Worm (Caenorhabditis elegans): ENCODE data around the gene Y32F6B.9.
"Not testable (repeated sequence)": the region's sequence is repeated elsewhere in the genome, so short reads cannot be mapped to it uniquely, and the experiment has no call there.

ce11 chrV:10456801-10457200 is 21.7 kb upstream of the Y32F6B.9 start:
- not testable (repeated sequence) for TF ChIP-seq zim-3 (tag; optimal IDR thresholded peaks at IDR 0.05); dpl-1 (GFP tag; optimal IDR thresholded peaks at IDR 0.05)

Data from whole organism, young adult.